Fruit fly (Drosophila melanogaster) whole organism, prepupa: ENCODE data around the gene Oseg1.
A peak's percentile ranks its signal among the peaks of the same experiment; 100 is the strongest.

Experiments used
- Blimp-1 ChIP-seq: fragments of 200-800 bp; sonication (Bioruptor generic); optimal IDR thresholded peaks from 3 replicates; lab custom pipeline; 2017; ENCODE audit warnings: missing biosample characterization, missing genetic modification characterization, mild to moderate bottlenecking, moderate library complexity, missing genetic modification reagents
- CG10631 ChIP-seq: fragments of 200-800 bp; sonication (Bioruptor generic); optimal IDR thresholded peaks from 2 replicates; lab custom pipeline; 2016; ENCODE audit warnings: missing biosample characterization, missing genetic modification characterization
- CG10669 ChIP-seq: fragments of 200-800 bp; sonication (Bioruptor generic); optimal IDR thresholded peaks from 3 replicates; lab custom pipeline; 2018; ENCODE audit warnings: missing biosample characterization, mild to moderate bottlenecking, missing genetic modification characterization, moderate library complexity
- CG11294 ChIP-seq: fragments of 200-800 bp; sonication (Bioruptor generic); IDR thresholded peaks from 2 replicates; pipeline ENCODE4 v1.3.6; 2022; ENCODE audit warnings: missing biosample characterization, missing genetic modification characterization
- CG11762 ChIP-seq: fragments of 200-800 bp; sonication (Bioruptor generic); optimal IDR thresholded peaks from 3 replicates; lab custom pipeline; 2016; ENCODE audit warnings: missing biosample characterization, missing genetic modification characterization; ENCODE audit not compliant: insufficient read depth
- CG15336 ChIP-seq: fragments of 200-800 bp; sonication (Bioruptor generic); IDR thresholded peaks from 2 replicates; pipeline ENCODE4 v1.3.6; 2022; ENCODE audit warnings: missing biosample characterization, missing genetic modification characterization
- CG16779 ChIP-seq: fragments of 200-800 bp; sonication (Bioruptor generic); optimal IDR thresholded peaks from 3 replicates; lab custom pipeline; 2017; ENCODE audit warnings: missing biosample characterization, mild to moderate bottlenecking, missing genetic modification characterization
- CG3032 ChIP-seq: fragments of 200-800 bp; optimal IDR thresholded peaks from 2 replicates; lab custom pipeline; 2019; ENCODE audit warnings: missing biosample characterization, mild to moderate bottlenecking, missing genetic modification characterization, moderate library complexity
- CG31627 ChIP-seq: fragments of 200-800 bp; sonication (Bioruptor generic); optimal IDR thresholded peaks from 3 replicates; lab custom pipeline; 2016; ENCODE audit warnings: missing biosample characterization, missing genetic modification characterization
- CG32006 ChIP-seq: fragments of 200-800 bp; sonication (Bioruptor generic); optimal IDR thresholded peaks from 3 replicates; lab custom pipeline; 2017; ENCODE audit warnings: missing biosample characterization, mild to moderate bottlenecking, missing genetic modification characterization
- CG34406 ChIP-seq: fragments of 200-800 bp; sonication (Bioruptor generic); optimal IDR thresholded peaks from 3 replicates; lab custom pipeline; 2016; ENCODE audit warnings: missing biosample characterization, missing genetic modification characterization
- CG3919 ChIP-seq: fragments of 200-800 bp; sonication (Bioruptor generic); optimal IDR thresholded peaks from 3 replicates; lab custom pipeline; 2016; ENCODE audit warnings: missing biosample characterization, missing genetic modification characterization
- CG4318 ChIP-seq: fragments of 200-800 bp; sonication (Bioruptor generic); optimal IDR thresholded peaks from 3 replicates; lab custom pipeline; 2017; ENCODE audit warnings: missing biosample characterization, mild to moderate bottlenecking, missing genetic modification characterization
- CG6163 ChIP-seq: fragments of 200-800 bp; sonication (Bioruptor generic); IDR thresholded peaks from 3 replicates; pipeline ENCODE4 v1.3.6; 2022; ENCODE audit warnings: missing biosample characterization, missing genetic modification characterization
- CG6808 ChIP-seq: fragments of 200-800 bp; sonication (Bioruptor generic); optimal IDR thresholded peaks from 3 replicates; lab custom pipeline; 2017; ENCODE audit warnings: missing biosample characterization, missing genetic modification characterization, mild to moderate bottlenecking, moderate library complexity, missing genetic modification reagents
- CG6854 ChIP-seq: fragments of 200-800 bp; sonication (Bioruptor generic); optimal IDR thresholded peaks from 2 replicates; lab custom pipeline; 2017; ENCODE audit warnings: missing biosample characterization, mild to moderate bottlenecking, missing genetic modification characterization
- CG7368 ChIP-seq: fragments of 200-800 bp; sonication (Bioruptor generic); optimal IDR thresholded peaks from 3 replicates; lab custom pipeline; 2016; ENCODE audit warnings: missing biosample characterization, missing genetic modification characterization
- CG8119 ChIP-seq: fragments of 200-800 bp; sonication (Bioruptor generic); IDR thresholded peaks from 3 replicates; pipeline ENCODE4 v1.3.6; 2022; ENCODE audit warnings: missing biosample characterization, missing genetic modification characterization
- CG8319 ChIP-seq: fragments of 200-800 bp; sonication (Bioruptor generic); optimal IDR thresholded peaks from 3 replicates; lab custom pipeline; 2016; ENCODE audit warnings: missing biosample characterization, missing genetic modification characterization
- Eip75B ChIP-seq: fragments of 200-800 bp; sonication (Bioruptor generic); optimal IDR thresholded peaks from 3 replicates; lab custom pipeline; 2016; ENCODE audit warnings: missing biosample characterization, missing genetic modification characterization
- Eip78C ChIP-seq: fragments of 200-800 bp; sonication (Bioruptor generic); peaks from one replicate; lab custom pipeline; 2016; ENCODE audit warnings: missing biosample characterization, missing genetic modification characterization
- Eip93F ChIP-seq: fragments of 200-800 bp; sonication (Bioruptor generic); optimal IDR thresholded peaks from 2 replicates; lab custom pipeline; 2016; ENCODE audit warnings: missing biosample characterization, mild to moderate bottlenecking, missing genetic modification characterization
- Ets96B ChIP-seq: fragments of 200-800 bp; optimal IDR thresholded peaks from 2 replicates; lab custom pipeline; 2019; ENCODE audit warnings: missing biosample characterization, mild to moderate bottlenecking, missing genetic modification characterization, moderate library complexity
- Hr38 ChIP-seq: sonication (Bioruptor generic); optimal IDR thresholded peaks from 2 replicates; lab custom pipeline; 2016; ENCODE audit warnings: missing biosample characterization, missing genetic modification characterization
- Hr39 ChIP-seq: fragments of 200-800 bp; sonication (Bioruptor generic); optimal IDR thresholded peaks from 2 replicates; lab custom pipeline; 2016; ENCODE audit warnings: missing biosample characterization, missing genetic modification characterization
- Hr4 ChIP-seq: fragments of 200-800 bp; sonication (Bioruptor generic); optimal IDR thresholded peaks from 3 replicates; lab custom pipeline; 2016; ENCODE audit warnings: missing biosample characterization, missing genetic modification characterization
- Lpt ChIP-seq: fragments of 200-800 bp; sonication (Bioruptor generic); optimal IDR thresholded peaks from 3 replicates; lab custom pipeline; 2016; ENCODE audit warnings: missing biosample characterization, missing genetic modification characterization
- OdsH ChIP-seq: fragments of 200-800 bp; sonication (Bioruptor generic); optimal IDR thresholded peaks from 3 replicates; lab custom pipeline; 2016; ENCODE audit warnings: missing biosample characterization, missing genetic modification characterization
- Smox ChIP-seq: fragments of 200-800 bp; sonication (Bioruptor generic); optimal IDR thresholded peaks from 3 replicates; lab custom pipeline; 2016; ENCODE audit warnings: missing biosample characterization, missing genetic modification characterization
- Sox102F ChIP-seq: fragments of 200-800 bp; sonication (Bioruptor generic); optimal IDR thresholded peaks from 2 replicates; lab custom pipeline; 2016; ENCODE audit warnings: missing biosample characterization, mild to moderate bottlenecking, missing genetic modification characterization
- achi ChIP-seq: fragments of 200-800 bp; sonication (Bioruptor generic); optimal IDR thresholded peaks from 3 replicates; lab custom pipeline; 2016; ENCODE audit warnings: missing biosample characterization, missing genetic modification characterization
- acj6 ChIP-seq: fragments of 200-800 bp; sonication (Bioruptor generic); optimal IDR thresholded peaks from 3 replicates; lab custom pipeline; 2016; ENCODE audit warnings: missing biosample characterization, missing genetic modification characterization
- cyc ChIP-seq: fragments of 200-800 bp; sonication (Bioruptor generic); optimal IDR thresholded peaks from 3 replicates; lab custom pipeline; 2016; ENCODE audit warnings: missing biosample characterization, missing genetic modification characterization
- dac ChIP-seq: fragments of 200-800 bp; sonication (Bioruptor generic); optimal IDR thresholded peaks from 2 replicates; lab custom pipeline; 2017; ENCODE audit warnings: missing biosample characterization, mild to moderate bottlenecking, missing genetic modification characterization
- eg ChIP-seq: fragments of 200-800 bp; sonication (Bioruptor generic); IDR thresholded peaks from 3 replicates; pipeline ENCODE4 v1.3.6; 2022; ENCODE audit warnings: missing biosample characterization, missing genetic modification characterization
- esn ChIP-seq: fragments of 200-800 bp; sonication (Bioruptor generic); optimal IDR thresholded peaks from 2 replicates; lab custom pipeline; 2016; ENCODE audit warnings: missing biosample characterization, mild to moderate bottlenecking, missing genetic modification characterization, moderate library complexity
- fd85E ChIP-seq: fragments of 200-800 bp; sonication (Bioruptor generic); optimal IDR thresholded peaks from 3 replicates; lab custom pipeline; 2016; ENCODE audit warnings: missing biosample characterization, missing genetic modification characterization
- fkh ChIP-seq: fragments of 200-800 bp; sonication (Bioruptor generic); optimal IDR thresholded peaks from 3 replicates; lab custom pipeline; 2017; ENCODE audit warnings: missing biosample characterization, mild to moderate bottlenecking, missing genetic modification characterization, moderate library complexity
- net ChIP-seq: fragments of 200-800 bp; sonication (Bioruptor generic); optimal IDR thresholded peaks from 3 replicates; lab custom pipeline; 2016; ENCODE audit warnings: missing biosample characterization, missing genetic modification characterization
- pdm3 ChIP-seq: fragments of 200-800 bp; sonication (Bioruptor generic); optimal IDR thresholded peaks from 3 replicates; lab custom pipeline; 2016; ENCODE audit warnings: missing biosample characterization, missing genetic modification characterization
- salr ChIP-seq, 2 experiments: fragments of 200-800 bp; sonication (Bioruptor generic); optimal IDR thresholded peaks; 3 replicates each; lab custom pipeline; 2016 to 2018; ENCODE audit warnings: missing biosample characterization in 2 of 2, missing genetic modification characterization in 2 of 2, mild to moderate bottlenecking in 1 of 2
- ss ChIP-seq, 2 experiments: fragments of 200-800 bp; sonication (Bioruptor generic); optimal IDR thresholded peaks; 2 replicates in 1 of 2; 3 replicates in 1 of 2; lab custom pipeline; 2017 to 2018; ENCODE audit warnings: mild to moderate bottlenecking in 2 of 2, missing biosample characterization in 2 of 2, missing genetic modification characterization in 2 of 2, moderate library complexity in 1 of 2
- svp ChIP-seq: fragments of 200-800 bp; sonication (Bioruptor generic); peaks from one replicate; lab custom pipeline; 2016; ENCODE audit warnings: missing biosample characterization, missing genetic modification characterization
- topi ChIP-seq: fragments of 200-800 bp; sonication (Bioruptor generic); optimal IDR thresholded peaks from 3 replicates; lab custom pipeline; 2016; ENCODE audit warnings: missing biosample characterization, missing genetic modification characterization
- vri ChIP-seq: fragments of 200-800 bp; sonication (Bioruptor generic); optimal IDR thresholded peaks from 3 replicates; lab custom pipeline; 2016; ENCODE audit warnings: missing biosample characterization, mild to moderate bottlenecking, missing genetic modification characterization

Oseg1 gene

DNA sequence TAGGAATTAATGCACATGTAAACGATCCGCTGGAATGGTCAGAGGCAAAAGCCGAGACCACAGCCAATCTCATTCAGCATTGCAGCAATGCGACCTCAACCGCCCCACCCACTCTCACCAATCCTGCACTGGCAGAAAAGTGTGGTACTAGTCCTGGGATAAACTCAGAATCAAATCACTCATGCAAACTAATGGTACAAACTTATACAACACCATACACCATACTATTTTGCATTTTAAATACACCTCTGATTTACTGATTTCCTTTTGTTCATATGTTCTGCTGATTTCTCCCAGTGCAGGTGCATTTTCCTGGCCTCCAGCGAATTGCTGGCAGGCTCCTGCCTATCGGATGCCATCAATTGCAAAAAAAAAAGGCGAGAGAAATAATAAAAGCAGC is 6.4 kb upstream of the Oseg1 start (continued):
- TF ChIP-seq Hr39 (GFP tag; lab: Kevin White, UChicago) = peak; percentile 40
- TF ChIP-seq ss (GFP tag; optimal IDR thresholded peaks at IDR 0.05; lab: Kevin White, UChicago) = no peak
- TF ChIP-seq fd85E (GFP tag; lab: Kevin White, UChicago) = no peak
- peak; percentile 90 for TF ChIP-seq dac (GFP tag; lab: Kevin White, UChicago)
- peak; percentile 54 for TF ChIP-seq topi (GFP tag; lab: Kevin White, UChicago)
- peak; percentile 92 for TF ChIP-seq CG32006 (GFP tag; lab: Kevin White, UChicago)
- peak; percentile 68 for TF ChIP-seq Ets96B
- peak; percentile 95 for TF ChIP-seq Hr4 (GFP tag; lab: Kevin White, UChicago)
- peak; percentile 89 for TF ChIP-seq CG4318 (GFP tag; lab: Kevin White, UChicago)
- peak; percentile 54 for TF ChIP-seq CG10669 (GFP tag; lab: Kevin White, UChicago)
- no peak for TF ChIP-seq svp
- TF ChIP-seq CG31627 (GFP tag; lab: Kevin White, UChicago) = peak; percentile 33
- TF ChIP-seq Eip93F (GFP tag; lab: Kevin White, UChicago) = no peak
- peak; percentile 51 for TF ChIP-seq esn (GFP tag; lab: Kevin White, UChicago)
- TF ChIP-seq fkh (GFP tag; lab: Kevin White, UChicago) = no peak
- TF ChIP-seq Hr38 = peak; percentile 52
- no peak for TF ChIP-seq vri (GFP tag; lab: Kevin White, UChicago)
- peak; percentile 89 for TF ChIP-seq Eip78C (GFP tag; lab: Kevin White, UChicago)
- TF ChIP-seq CG8319 (GFP tag; lab: Kevin White, UChicago) = peak; percentile 31
- TF ChIP-seq CG6163 (GFP tag; lab: Robert Waterston, UW) = peak; percentile 94
- TF ChIP-seq net (GFP tag; lab: Kevin White, UChicago) = peak; percentile 81
- TF ChIP-seq pdm3 = peak; percentile 78
- TF ChIP-seq Sox102F = peak; percentile 12
- peak; percentile 29 for TF ChIP-seq cyc (GFP tag; lab: Kevin White, UChicago)
- peak; percentile 92 for TF ChIP-seq CG15336 (GFP tag; lab: Robert Waterston, UW)
- no peak for TF ChIP-seq CG6854 (GFP tag; lab: Kevin White, UChicago)
- TF ChIP-seq acj6 = peak; percentile 73
- TF ChIP-seq achi (GFP tag; lab: Kevin White, UChicago) = peak; percentile 82

DNA sequence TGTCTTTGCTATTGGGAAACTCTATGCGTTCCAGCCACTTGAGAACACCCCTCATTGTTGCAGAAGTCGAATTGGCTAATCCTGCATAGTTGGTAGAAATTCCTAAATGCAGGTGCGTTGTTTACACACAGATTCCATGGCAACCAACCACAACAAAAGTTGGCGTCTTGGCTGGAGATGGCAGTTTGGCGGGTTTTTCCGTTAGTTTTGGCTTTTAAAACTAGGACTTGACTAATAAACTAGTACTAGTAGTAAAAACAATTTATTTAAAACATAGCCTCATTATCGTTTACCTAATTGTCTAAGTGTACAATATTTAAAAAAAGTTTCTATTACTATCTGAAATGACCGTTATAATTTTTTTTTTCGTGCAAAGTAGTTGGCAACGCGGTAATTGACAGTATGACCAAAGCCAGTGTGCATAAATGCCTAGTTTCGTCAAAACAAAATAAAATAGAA is 1.2 kb downstream of the Oseg1 start, which contains the start of gene Exo70:
TSS of gene Exo70 (plus strand) at position 413 of the 459 bp plus-strand sequence.
- peak; percentile 29 for TF ChIP-seq CG3032 (tag; lab: Kevin White, UChicago)
- 0 out of 3 replicates have a peak, but pooled peaks have one; percentile 8 for TF ChIP-seq eg (GFP tag; lab: Robert Waterston, UW)
- no peak for TF ChIP-seq esn (GFP tag; lab: Kevin White, UChicago)
- TF ChIP-seq Hr4 (GFP tag; lab: Kevin White, UChicago) = no peak
- no peak for TF ChIP-seq CG16779 (tag; lab: Kevin White, UChicago)
- TF ChIP-seq fkh (GFP tag; lab: Kevin White, UChicago) = peak; percentile 74
- no peak for TF ChIP-seq svp
- TF ChIP-seq CG34406 (GFP tag; lab: Kevin White, UChicago) = no peak
- no peak for TF ChIP-seq Sox102F
- TF ChIP-seq CG6163 (GFP tag; lab: Robert Waterston, UW) = no peak
- TF ChIP-seq CG32006 (GFP tag; lab: Kevin White, UChicago) = peak; percentile 77
- no peak for TF ChIP-seq CG6808 (GFP tag; lab: Kevin White, UChicago)
- no peak for TF ChIP-seq vri (GFP tag; lab: Kevin White, UChicago)
- no peak for TF ChIP-seq CG15336 (GFP tag; lab: Robert Waterston, UW)
- no peak for TF ChIP-seq Smox (GFP tag; lab: Kevin White, UChicago)
- no peak for TF ChIP-seq acj6
- TF ChIP-seq Eip78C (GFP tag; lab: Kevin White, UChicago) = no peak
- TF ChIP-seq CG11294 = no peak
- no peak for TF ChIP-seq Eip75B (GFP tag; lab: Kevin White, UChicago)
- TF ChIP-seq Eip93F (GFP tag; lab: Kevin White, UChicago) = no peak
- no peak for TF ChIP-seq salr (GFP tag; optimal IDR thresholded peaks at IDR 0.05; lab: Kevin White, UChicago)
- no peak for TF ChIP-seq CG10631 (GFP tag; lab: Kevin White, UChicago)
- TF ChIP-seq CG31627 (GFP tag; lab: Kevin White, UChicago) = no peak
- no peak for TF ChIP-seq OdsH (GFP tag; lab: Kevin White, UChicago)
- no peak for TF ChIP-seq CG8119
- no peak for TF ChIP-seq CG11762 (GFP tag; lab: Kevin White, UChicago)
- no peak for TF ChIP-seq CG8319 (GFP tag; lab: Kevin White, UChicago)
- no peak for TF ChIP-seq Blimp-1 (GFP tag; lab: Kevin White, UChicago)
- TF ChIP-seq CG7368 (GFP tag; lab: Kevin White, UChicago) = no peak
- TF ChIP-seq CG3919 (GFP tag; lab: Kevin White, UChicago) = no peak
- no peak for TF ChIP-seq Lpt (GFP tag; lab: Kevin White, UChicago)
- TF ChIP-seq fd85E (GFP tag; lab: Kevin White, UChicago) = no peak
- TF ChIP-seq Hr39 (GFP tag; lab: Kevin White, UChicago) = no peak
